Fruit fly (Drosophila melanogaster): ENCODE results near the gene Polr3D.

Gene Polr3D

dm6 chr3L:18064632-18065482, 44.5 kb downstream of the Polr3D start, which contains the start of gene Eip75B (continued):
- TF ChIP-seq woc (GFP tag; optimal IDR thresholded peaks at IDR 0.05) (peak; percentile 59), rgr (GFP tag; optimal IDR thresholded peaks at IDR 0.05) (peak; percentile 45), usp (GFP tag; optimal IDR thresholded peaks at IDR 0.05) (no peak)

DNA sequence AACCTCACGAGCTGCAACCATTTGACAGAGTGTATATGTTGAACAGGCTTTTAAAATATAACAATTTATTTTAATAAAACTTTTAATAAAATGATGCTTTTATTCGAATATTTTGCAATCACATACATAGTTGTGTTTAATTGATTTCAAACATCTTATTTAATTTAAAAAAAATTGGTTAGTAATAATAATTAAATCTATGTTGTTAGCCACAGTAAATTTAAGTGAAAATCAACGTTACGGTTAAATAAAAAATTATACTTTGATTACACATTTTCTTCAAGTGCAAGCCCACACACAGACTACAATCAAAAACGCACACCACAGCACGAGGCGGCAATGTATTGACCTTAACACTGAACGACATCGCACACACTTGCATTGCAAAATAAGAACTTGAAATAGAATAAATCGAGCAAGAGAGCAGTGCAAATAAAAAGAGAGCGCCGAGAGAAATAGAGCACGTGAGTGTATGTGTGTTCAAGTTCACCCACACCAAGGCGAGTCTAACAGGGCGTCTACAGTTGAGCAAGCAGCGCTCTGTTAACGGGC, 46.3 kb downstream of the Polr3D start:
- TF ChIP-seq Hr78 (GFP tag; optimal IDR thresholded peaks at IDR 0.05) (peak; percentile 40), Rel (GFP tag; optimal IDR thresholded peaks at IDR 0.05) (peak; percentile 62), Rel (tag; optimal IDR thresholded peaks at IDR 0.05) (peak; percentile 3), h (GFP tag; optimal IDR thresholded peaks at IDR 0.05) (peak; percentile 65), HLH106 (tag; optimal IDR thresholded peaks at IDR 0.05) (peak; percentile 70), fru (GFP tag; optimal IDR thresholded peaks at IDR 0.05) (peak; percentile 48), Abd-B (GFP tag; optimal IDR thresholded peaks at IDR 0.05) (no peak), jim (GFP tag; optimal IDR thresholded peaks at IDR 0.05) (peak; percentile 4), foxo (GFP tag; optimal IDR thresholded peaks at IDR 0.05) (peak in 1 of 2 experiments; percentile 71), br (GFP tag; optimal IDR thresholded peaks at IDR 0.05) (peak; percentile 47), dmrt93B (GFP tag; optimal IDR thresholded peaks at IDR 0.05) (peak; percentile 45), CG32264 (GFP tag; optimal IDR thresholded peaks at IDR 0.05) (peak; percentile 5), pan (optimal IDR thresholded peaks at IDR 0.05) (no peak), Hr83 (GFP tag; optimal IDR thresholded peaks at IDR 0.05; ENCODE audit: poor library complexity, severe bottlenecking) (peak; percentile 65), CrebA (GFP tag; optimal IDR thresholded peaks at IDR 0.05; ENCODE audit: borderline replicate concordance) (peak; percentile 76), Jra (GFP tag; optimal IDR thresholded peaks at IDR 0.05) (peak; percentile 33), sage (GFP tag; optimal IDR thresholded peaks at IDR 0.05) (peak; percentile 51), woc (GFP tag; optimal IDR thresholded peaks at IDR 0.05) (peak; percentile 56), N (GFP tag; optimal IDR thresholded peaks at IDR 0.05) (peak; percentile 92), ey (GFP tag; optimal IDR thresholded peaks at IDR 0.05) (peak; percentile 35), Dfd (GFP tag; optimal IDR thresholded peaks at IDR 0.05) (no peak), Hnf4 (GFP tag; optimal IDR thresholded peaks at IDR 0.05) (peak; percentile 73), dl (GFP tag; optimal IDR thresholded peaks at IDR 0.05; ENCODE audit: insufficient read depth in 1 of 2, partially characterized antibody in 2 of 2) (peak; percentile 87 to 90), OdsH (GFP tag; optimal IDR thresholded peaks at IDR 0.05) (peak; percentile 55), CG9705 (GFP tag; optimal IDR thresholded peaks at IDR 0.05) (no peak), Vsx2 (GFP tag; optimal IDR thresholded peaks at IDR 0.05; ENCODE audit: partially characterized antibody) (no peak), sv (GFP tag; optimal IDR thresholded peaks at IDR 0.05) (no peak), psq (GFP tag; optimal IDR thresholded peaks at IDR 0.05) (peak; percentile 57), Mio (GFP tag; optimal IDR thresholded peaks at IDR 0.05) (no peak), Sp1 (GFP tag; optimal IDR thresholded peaks at IDR 0.05) (peak; percentile 66), rgr (GFP tag; optimal IDR thresholded peaks at IDR 0.05) (peak; percentile 68), GATAd (GFP tag; optimal IDR thresholded peaks at IDR 0.05) (no peak), lola (GFP tag; optimal IDR thresholded peaks at IDR 0.05) (no peak), Dif (GFP tag; optimal IDR thresholded peaks at IDR 0.05; ENCODE audit: partially characterized antibody) (peak; percentile 94), usp (GFP tag; optimal IDR thresholded peaks at IDR 0.05) (no peak), brk (GFP tag; optimal IDR thresholded peaks at IDR 0.05) (peak; percentile 33), tai (GFP tag; optimal IDR thresholded peaks at IDR 0.05) (peak; percentile 52), Myc (optimal IDR thresholded peaks at IDR 0.05) (no peak), dsf (GFP tag; optimal IDR thresholded peaks at IDR 0.05; ENCODE audit: borderline replicate concordance) (no peak)

All from whole organism, wandering third instar larva.